Fruit fly (Drosophila melanogaster) whole organism, prepupa: Measurements from ENCODE around the gene CG33258.
A peak's percentile ranks its signal among the peaks of the same experiment; 100 is the strongest.

Experiments used
- Blimp-1 ChIP-seq: fragments of 200-800 bp; sonication (Bioruptor generic); optimal IDR thresholded peaks from 3 replicates; lab custom pipeline; 2017; ENCODE audit warnings: missing biosample characterization, missing genetic modification characterization, mild to moderate bottlenecking, moderate library complexity, missing genetic modification reagents
- CG10631 ChIP-seq: fragments of 200-800 bp; sonication (Bioruptor generic); optimal IDR thresholded peaks from 2 replicates; lab custom pipeline; 2016; ENCODE audit warnings: missing biosample characterization, missing genetic modification characterization
- CG10669 ChIP-seq: fragments of 200-800 bp; sonication (Bioruptor generic); optimal IDR thresholded peaks from 3 replicates; lab custom pipeline; 2018; ENCODE audit warnings: missing biosample characterization, mild to moderate bottlenecking, missing genetic modification characterization, moderate library complexity
- CG11294 ChIP-seq: fragments of 200-800 bp; sonication (Bioruptor generic); IDR thresholded peaks from 2 replicates; pipeline ENCODE4 v1.3.6; 2022; ENCODE audit warnings: missing biosample characterization, missing genetic modification characterization
- CG11902 ChIP-seq: fragments of 200-800 bp; sonication (Bioruptor generic); optimal IDR thresholded peaks from 3 replicates; lab custom pipeline; 2016; ENCODE audit warnings: missing biosample characterization, missing genetic modification characterization
- CG15336 ChIP-seq: fragments of 200-800 bp; sonication (Bioruptor generic); IDR thresholded peaks from 2 replicates; pipeline ENCODE4 v1.3.6; 2022; ENCODE audit warnings: missing biosample characterization, missing genetic modification characterization
- CG1621 ChIP-seq: fragments of 200-800 bp; sonication (Bioruptor generic); optimal IDR thresholded peaks from 3 replicates; lab custom pipeline; 2018; ENCODE audit warnings: missing biosample characterization, mild to moderate bottlenecking, missing genetic modification characterization
- CG3032 ChIP-seq: fragments of 200-800 bp; optimal IDR thresholded peaks from 2 replicates; lab custom pipeline; 2019; ENCODE audit warnings: missing biosample characterization, mild to moderate bottlenecking, missing genetic modification characterization, moderate library complexity
- CG31627 ChIP-seq: fragments of 200-800 bp; sonication (Bioruptor generic); optimal IDR thresholded peaks from 3 replicates; lab custom pipeline; 2016; ENCODE audit warnings: missing biosample characterization, missing genetic modification characterization
- CG3919 ChIP-seq: fragments of 200-800 bp; sonication (Bioruptor generic); optimal IDR thresholded peaks from 3 replicates; lab custom pipeline; 2016; ENCODE audit warnings: missing biosample characterization, missing genetic modification characterization
- CG4318 ChIP-seq: fragments of 200-800 bp; sonication (Bioruptor generic); optimal IDR thresholded peaks from 3 replicates; lab custom pipeline; 2017; ENCODE audit warnings: missing biosample characterization, mild to moderate bottlenecking, missing genetic modification characterization
- CG6163 ChIP-seq: fragments of 200-800 bp; sonication (Bioruptor generic); IDR thresholded peaks from 3 replicates; pipeline ENCODE4 v1.3.6; 2022; ENCODE audit warnings: missing biosample characterization, missing genetic modification characterization
- CG6792 ChIP-seq: fragments of 200-800 bp; sonication (Bioruptor generic); optimal IDR thresholded peaks from 3 replicates; lab custom pipeline; 2016; ENCODE audit warnings: missing biosample characterization, missing genetic modification characterization
- CG7368 ChIP-seq: fragments of 200-800 bp; sonication (Bioruptor generic); optimal IDR thresholded peaks from 3 replicates; lab custom pipeline; 2016; ENCODE audit warnings: missing biosample characterization, missing genetic modification characterization
- CG8119 ChIP-seq: fragments of 200-800 bp; sonication (Bioruptor generic); IDR thresholded peaks from 3 replicates; pipeline ENCODE4 v1.3.6; 2022; ENCODE audit warnings: missing biosample characterization, missing genetic modification characterization
- CG8319 ChIP-seq: fragments of 200-800 bp; sonication (Bioruptor generic); optimal IDR thresholded peaks from 3 replicates; lab custom pipeline; 2016; ENCODE audit warnings: missing biosample characterization, missing genetic modification characterization
- CG8632 ChIP-seq: fragments of 200-800 bp; sonication (Bioruptor generic); optimal IDR thresholded peaks from 3 replicates; lab custom pipeline; 2016; ENCODE audit warnings: missing biosample characterization, missing genetic modification characterization
- Eip75B ChIP-seq: fragments of 200-800 bp; sonication (Bioruptor generic); optimal IDR thresholded peaks from 3 replicates; lab custom pipeline; 2016; ENCODE audit warnings: missing biosample characterization, missing genetic modification characterization
- Eip78C ChIP-seq: fragments of 200-800 bp; sonication (Bioruptor generic); peaks from one replicate; lab custom pipeline; 2016; ENCODE audit warnings: missing biosample characterization, missing genetic modification characterization
- Eip93F ChIP-seq: fragments of 200-800 bp; sonication (Bioruptor generic); optimal IDR thresholded peaks from 2 replicates; lab custom pipeline; 2016; ENCODE audit warnings: missing biosample characterization, mild to moderate bottlenecking, missing genetic modification characterization
- Ets21C ChIP-seq: fragments of 200-800 bp; sonication (Bioruptor generic); optimal IDR thresholded peaks from 3 replicates; lab custom pipeline; 2016; ENCODE audit warnings: missing biosample characterization, missing genetic modification characterization
- Gug ChIP-seq: fragments of 200-800 bp; sonication (Bioruptor generic); IDR thresholded peaks from 2 replicates; pipeline ENCODE4 v1.3.6; 2022; ENCODE audit warnings: missing biosample characterization, missing genetic modification characterization
- Hr39 ChIP-seq: fragments of 200-800 bp; sonication (Bioruptor generic); optimal IDR thresholded peaks from 2 replicates; lab custom pipeline; 2016; ENCODE audit warnings: missing biosample characterization, missing genetic modification characterization
- Hr4 ChIP-seq: fragments of 200-800 bp; sonication (Bioruptor generic); optimal IDR thresholded peaks from 3 replicates; lab custom pipeline; 2016; ENCODE audit warnings: missing biosample characterization, missing genetic modification characterization
- Met ChIP-seq: fragments of 200-800 bp; sonication (Bioruptor generic); optimal IDR thresholded peaks from 3 replicates; lab custom pipeline; 2016; ENCODE audit warnings: missing biosample characterization, missing genetic modification characterization
- OdsH ChIP-seq: fragments of 200-800 bp; sonication (Bioruptor generic); optimal IDR thresholded peaks from 3 replicates; lab custom pipeline; 2016; ENCODE audit warnings: missing biosample characterization, missing genetic modification characterization
- Sox14 ChIP-seq: fragments of 200-800 bp; sonication (Bioruptor generic); optimal IDR thresholded peaks from 3 replicates; lab custom pipeline; 2016; ENCODE audit warnings: missing biosample characterization, missing genetic modification characterization
- Sox15 ChIP-seq: fragments of 200-800 bp; sonication (Bioruptor generic); optimal IDR thresholded peaks from 3 replicates; lab custom pipeline; 2016; ENCODE audit warnings: missing biosample characterization, missing genetic modification characterization
- achi ChIP-seq: fragments of 200-800 bp; sonication (Bioruptor generic); optimal IDR thresholded peaks from 3 replicates; lab custom pipeline; 2016; ENCODE audit warnings: missing biosample characterization, missing genetic modification characterization
- acj6 ChIP-seq: fragments of 200-800 bp; sonication (Bioruptor generic); optimal IDR thresholded peaks from 3 replicates; lab custom pipeline; 2016; ENCODE audit warnings: missing biosample characterization, missing genetic modification characterization
- dac ChIP-seq: fragments of 200-800 bp; sonication (Bioruptor generic); optimal IDR thresholded peaks from 2 replicates; lab custom pipeline; 2017; ENCODE audit warnings: missing biosample characterization, mild to moderate bottlenecking, missing genetic modification characterization
- dsx ChIP-seq: fragments of 200-800 bp; optimal IDR thresholded peaks from 3 replicates; lab custom pipeline; 2019; ENCODE audit warnings: missing biosample characterization, mild to moderate bottlenecking, missing genetic modification characterization, moderate library complexity; ENCODE audit not compliant: poor library complexity, severe bottlenecking
- eg ChIP-seq: fragments of 200-800 bp; sonication (Bioruptor generic); IDR thresholded peaks from 3 replicates; pipeline ENCODE4 v1.3.6; 2022; ENCODE audit warnings: missing biosample characterization, missing genetic modification characterization
- esn ChIP-seq: fragments of 200-800 bp; sonication (Bioruptor generic); optimal IDR thresholded peaks from 2 replicates; lab custom pipeline; 2016; ENCODE audit warnings: missing biosample characterization, mild to moderate bottlenecking, missing genetic modification characterization, moderate library complexity
- fd85E ChIP-seq: fragments of 200-800 bp; sonication (Bioruptor generic); optimal IDR thresholded peaks from 3 replicates; lab custom pipeline; 2016; ENCODE audit warnings: missing biosample characterization, missing genetic modification characterization
- fkh ChIP-seq: fragments of 200-800 bp; sonication (Bioruptor generic); optimal IDR thresholded peaks from 3 replicates; lab custom pipeline; 2017; ENCODE audit warnings: missing biosample characterization, mild to moderate bottlenecking, missing genetic modification characterization, moderate library complexity
- lz ChIP-seq: fragments of 200-800 bp; sonication (Bioruptor generic); optimal IDR thresholded peaks from 3 replicates; lab custom pipeline; 2016; ENCODE audit warnings: missing biosample characterization, missing genetic modification characterization
- net ChIP-seq: fragments of 200-800 bp; sonication (Bioruptor generic); optimal IDR thresholded peaks from 3 replicates; lab custom pipeline; 2016; ENCODE audit warnings: missing biosample characterization, missing genetic modification characterization
- pdm3 ChIP-seq: fragments of 200-800 bp; sonication (Bioruptor generic); optimal IDR thresholded peaks from 3 replicates; lab custom pipeline; 2016; ENCODE audit warnings: missing biosample characterization, missing genetic modification characterization
- salr ChIP-seq, 2 experiments: fragments of 200-800 bp; sonication (Bioruptor generic); optimal IDR thresholded peaks; 3 replicates each; lab custom pipeline; 2016 to 2018; ENCODE audit warnings: missing biosample characterization in 2 of 2, missing genetic modification characterization in 2 of 2, mild to moderate bottlenecking in 1 of 2
- spab ChIP-seq: fragments of 200-800 bp; sonication (Bioruptor generic); optimal IDR thresholded peaks from 2 replicates; lab custom pipeline; 2017; ENCODE audit warnings: missing biosample characterization, mild to moderate bottlenecking, missing genetic modification characterization, missing genetic modification reagents
- svp ChIP-seq: fragments of 200-800 bp; sonication (Bioruptor generic); peaks from one replicate; lab custom pipeline; 2016; ENCODE audit warnings: missing biosample characterization, missing genetic modification characterization
- vri ChIP-seq: fragments of 200-800 bp; sonication (Bioruptor generic); optimal IDR thresholded peaks from 3 replicates; lab custom pipeline; 2016; ENCODE audit warnings: missing biosample characterization, mild to moderate bottlenecking, missing genetic modification characterization

Gene CG33258

DNA sequence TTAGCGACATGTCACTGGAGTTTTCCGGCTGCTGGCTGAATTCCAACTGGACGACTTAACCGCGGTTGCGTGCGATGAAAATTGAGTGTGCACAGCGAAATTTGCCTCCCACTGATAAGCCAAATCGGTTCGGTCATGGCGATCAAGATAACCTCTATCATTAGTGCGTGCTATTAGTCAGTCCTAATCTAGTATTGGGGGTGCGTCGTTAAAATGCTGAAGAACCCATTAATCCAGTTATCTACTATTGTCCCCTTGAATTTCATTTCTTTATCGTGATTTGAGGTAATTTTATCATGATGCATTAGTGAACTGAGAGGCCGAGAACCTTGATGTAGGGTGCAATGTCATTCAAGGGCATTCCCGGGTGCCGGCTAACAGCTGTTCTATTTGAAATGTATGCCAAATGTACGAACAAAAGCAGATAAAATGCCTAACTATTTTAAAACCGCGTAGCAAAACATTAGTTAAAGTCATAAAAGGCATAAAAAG is 46.2 kb downstream of the CG33258 start, which contains the start of gene Pgm1 (continued):
- peak; percentile 93 for TF ChIP-seq vri (GFP tag; lab: Kevin White, UChicago)
- TF ChIP-seq CG11294, result peak; percentile 66; the same call in 1 of the 2 replicates
- TF ChIP-seq fd85E (GFP tag; lab: Kevin White, UChicago), result no peak
- peak; percentile 92 for TF ChIP-seq CG6792 (GFP tag; lab: Kevin White, UChicago)
- peak; percentile 83 for TF ChIP-seq dsx (GFP tag; lab: Kevin White, UChicago)
- TF ChIP-seq achi (GFP tag; lab: Kevin White, UChicago), result peak; percentile 89
- no peak for TF ChIP-seq Eip93F (GFP tag; lab: Kevin White, UChicago)
- TF ChIP-seq Eip78C (GFP tag; lab: Kevin White, UChicago), result peak; percentile 97
- no peak for TF ChIP-seq salr (GFP tag; optimal IDR thresholded peaks at IDR 0.05; lab: Kevin White, UChicago)
- TF ChIP-seq Sox15, result peak; percentile 89
- TF ChIP-seq Ets21C, result peak; percentile 89
- TF ChIP-seq, all 60 proteins: peak for 44

DNA sequence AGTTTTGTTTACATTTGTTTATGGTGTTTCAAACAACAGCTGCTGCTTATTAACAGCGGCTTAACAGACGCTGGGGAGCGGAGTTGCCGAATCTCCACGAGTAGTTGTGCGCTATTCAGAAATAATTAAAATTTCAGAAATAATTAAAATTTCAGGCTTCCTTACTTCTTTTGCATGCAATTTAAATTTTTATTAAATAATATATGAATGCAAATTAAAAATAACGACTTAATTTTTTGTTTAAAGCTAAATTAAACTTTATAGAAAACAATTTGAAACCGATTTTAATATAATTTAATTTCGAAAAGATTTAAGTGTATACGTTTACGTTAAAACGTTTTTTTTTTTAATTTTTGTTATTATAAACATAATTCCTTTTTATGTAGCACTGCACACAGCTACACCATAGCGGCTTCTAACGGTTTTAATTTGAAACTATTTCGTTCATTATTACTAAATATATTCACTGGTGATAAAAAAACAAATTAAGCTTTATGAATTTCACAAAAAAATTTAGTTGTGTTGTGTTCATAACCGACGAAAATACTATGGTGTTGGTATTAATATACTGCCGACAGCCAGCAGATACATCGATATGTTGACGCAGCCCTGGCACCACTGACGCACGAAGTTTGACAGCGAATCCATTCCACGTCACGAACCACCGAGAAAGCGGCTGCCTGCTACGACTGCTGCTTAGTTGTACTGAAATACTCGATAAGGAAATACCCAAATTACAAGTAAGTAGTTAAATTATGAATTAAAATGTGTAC is 46.8 kb downstream of the CG33258 start, which contains the start of gene SsRbeta:
Gene SsRbeta, plus strand, starts transcription at position 645 of the 773 bp plus-strand sequence.
- TF ChIP-seq vri (GFP tag; lab: Kevin White, UChicago), result no peak
- TF ChIP-seq acj6 (GFP tag; lab: Kevin White, UChicago), result peak; percentile 38
- peak; percentile 33 for TF ChIP-seq Gug (GFP tag; lab: Robert Waterston, UW)
- TF ChIP-seq esn (GFP tag; lab: Kevin White, UChicago), result peak; percentile 19
- peak; percentile 19 for TF ChIP-seq CG8119
- no peak for TF ChIP-seq CG31627 (GFP tag; lab: Kevin White, UChicago)
- peak; percentile 26 for TF ChIP-seq Met (GFP tag; lab: Kevin White, UChicago)
- peak; percentile 78 for TF ChIP-seq Eip93F (GFP tag; lab: Kevin White, UChicago)
- TF ChIP-seq Hr39, result no peak
- peak; percentile 63 for TF ChIP-seq eg
- no peak for TF ChIP-seq Hr4 (GFP tag; lab: Kevin White, UChicago)
- peak; percentile 43 for TF ChIP-seq OdsH (GFP tag; lab: Kevin White, UChicago)
- peak; percentile 18 for TF ChIP-seq CG10631
- no peak for TF ChIP-seq CG4318 (GFP tag; lab: Kevin White, UChicago)
- TF ChIP-seq CG6163 (GFP tag; lab: Robert Waterston, UW), result peak; percentile 20
- TF ChIP-seq fkh, result peak; percentile 51
- peak; percentile 13 for TF ChIP-seq CG3032 (tag; lab: Kevin White, UChicago)
- peak; percentile 100 for TF ChIP-seq achi (GFP tag; lab: Kevin White, UChicago)
- TF ChIP-seq CG15336 (GFP tag; lab: Robert Waterston, UW), result peak; percentile 41
- peak; percentile 75 for TF ChIP-seq Eip78C (GFP tag; lab: Kevin White, UChicago)

DNA sequence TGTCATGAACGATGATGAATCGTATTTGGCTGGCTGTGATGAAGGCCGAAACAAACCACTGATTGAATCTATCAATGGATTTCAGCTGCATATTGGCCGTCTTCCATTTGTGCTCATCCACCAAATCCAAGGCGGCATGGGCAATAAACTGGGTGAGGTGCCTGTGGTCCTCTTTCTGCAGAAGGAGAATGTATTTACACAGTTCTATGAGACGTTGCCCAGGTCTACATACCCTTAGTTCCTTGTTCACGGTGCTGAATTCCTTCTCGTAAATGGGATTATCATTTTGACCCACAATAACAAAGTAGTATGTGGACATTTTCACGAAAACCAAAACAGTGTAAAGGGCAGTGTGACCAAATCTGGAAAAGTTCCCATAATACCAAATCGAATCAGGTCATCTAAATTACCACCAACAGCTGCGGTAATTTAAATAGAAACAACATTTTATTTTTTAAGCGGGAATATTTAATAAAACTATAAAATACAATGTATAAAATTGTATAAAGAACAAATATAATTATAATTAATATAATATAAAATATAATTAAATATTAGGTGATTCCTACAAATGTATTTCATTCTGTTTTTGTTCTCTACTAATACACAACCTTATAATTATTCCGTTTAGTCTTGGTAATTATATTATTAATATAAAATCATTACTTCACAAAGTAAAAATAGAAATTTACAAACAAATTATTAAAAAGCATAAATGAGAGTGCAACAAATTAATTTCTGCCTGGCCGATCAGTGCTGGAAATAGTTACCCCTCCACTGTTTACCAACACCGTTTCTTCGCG is 49.1 kb downstream of the CG33258 start, which contains the start of the genes Trs20 and elg1:
Gene Trs20, minus strand, starts transcription at position 369 of the 803 bp plus-strand sequence.
Gene elg1, plus strand, starts transcription at position 765 of the 803 bp plus-strand sequence.
- TF ChIP-seq CG6163 (GFP tag; lab: Robert Waterston, UW) (no peak), acj6 (GFP tag; lab: Kevin White, UChicago) (peak; percentile 52), CG7368 (GFP tag; lab: Kevin White, UChicago) (no peak), Hr39 (no peak), Blimp-1 (GFP tag; lab: Kevin White, UChicago) (no peak), CG11902 (GFP tag; lab: Kevin White, UChicago) (no peak), esn (GFP tag; lab: Kevin White, UChicago) (peak; percentile 58), CG31627 (GFP tag; lab: Kevin White, UChicago) (peak; percentile 13), spab (GFP tag; lab: Kevin White, UChicago) (no peak), vri (GFP tag; lab: Kevin White, UChicago) (no peak), dsx (GFP tag; lab: Kevin White, UChicago) (peak; percentile 88), net (GFP tag; lab: Kevin White, UChicago) (no peak), CG10669 (GFP tag; lab: Kevin White, UChicago) (no peak), CG1621 (tag; lab: Kevin White, UChicago) (no peak), CG8632 (GFP tag; lab: Kevin White, UChicago) (peak; percentile 34), dac (GFP tag; lab: Kevin White, UChicago) (no peak), CG3919 (GFP tag; lab: Kevin White, UChicago) (no peak), fkh (no peak), OdsH (GFP tag; lab: Kevin White, UChicago) (peak; percentile 61), Sox14 (GFP tag; lab: Kevin White, UChicago) (peak; percentile 30), Gug (GFP tag; lab: Robert Waterston, UW) (peak; percentile 23; the same call in 1 of the 2 replicates), svp (GFP tag; lab: Kevin White, UChicago) (no peak), lz (GFP tag; lab: Kevin White, UChicago) (peak; percentile 38), CG8319 (GFP tag; lab: Kevin White, UChicago) (peak; percentile 37), Eip93F (GFP tag; lab: Kevin White, UChicago) (no peak), pdm3 (GFP tag; lab: Kevin White, UChicago) (no peak), Eip75B (no peak)
